Fruit fly (Drosophila melanogaster): Measurements from ENCODE around the gene Axs.

Gene Axs

dm6 chrX:16723203-16724173 is 39.8 kb upstream of the Axs start (continued):
- TF ChIP-seq D (optimal IDR thresholded peaks at IDR 0.05) (no peak), D (GFP tag; optimal IDR thresholded peaks at IDR 0.05) (peak; percentile 44), HLH54F (GFP tag; optimal IDR thresholded peaks at IDR 0.05) (no peak), sens (GFP tag) (peak; percentile 96), CG10209 (GFP tag; optimal IDR thresholded peaks at IDR 0.05) (peak; percentile 51), Kr (GFP tag; optimal IDR thresholded peaks at IDR 0.05) (no peak), CG6254 (GFP tag; optimal IDR thresholded peaks at IDR 0.05) (no peak), CG14710 (tag; optimal IDR thresholded peaks at IDR 0.05) (peak; percentile 31), emc (GFP tag; optimal IDR thresholded peaks at IDR 0.05) (no peak), CG10565 (GFP tag; optimal IDR thresholded peaks at IDR 0.05) (no peak), hkb (optimal IDR thresholded peaks at IDR 0.05) (no peak), hkb (GFP tag; IDR thresholded peaks at IDR 0.05) (peak; percentile 83), Aef1 (GFP tag; IDR thresholded peaks at IDR 0.05) (peak; percentile 42; the same call in 2 of the 3 replicates), CG1792 (GFP tag; optimal IDR thresholded peaks at IDR 0.05) (no peak), CG4282 (GFP tag; optimal IDR thresholded peaks at IDR 0.05) (no peak), Usf (GFP tag; optimal IDR thresholded peaks at IDR 0.05) (peak; percentile 49), ap (GFP tag; IDR thresholded peaks at IDR 0.05) (0 out of 2 replicates have a peak, but pooled peaks have one; percentile 10), CG8944 (GFP tag; optimal IDR thresholded peaks at IDR 0.05) (peak; percentile 32), da (GFP tag; optimal IDR thresholded peaks at IDR 0.05) (peak; percentile 11), CTCF (GFP tag; optimal IDR thresholded peaks at IDR 0.05) (peak; percentile 48), sug (tag; optimal IDR thresholded peaks at IDR 0.05) (peak; percentile 47), en (GFP tag; optimal IDR thresholded peaks at IDR 0.05) (peak; percentile 33), CG8281 (tag; optimal IDR thresholded peaks at IDR 0.05) (peak; percentile 57), HmgZ (tag; optimal IDR thresholded peaks at IDR 0.05) (peak; percentile 59), grau (tag; optimal IDR thresholded peaks at IDR 0.05) (peak; percentile 89), Blimp-1 (GFP tag; optimal IDR thresholded peaks at IDR 0.05) (peak; percentile 52), Dll (GFP tag; IDR thresholded peaks at IDR 0.05; ENCODE audit: partially characterized antibody) (no peak), CG15601 (tag; optimal IDR thresholded peaks at IDR 0.05) (peak; percentile 79), stc (GFP tag; IDR thresholded peaks at IDR 0.05) (peak; percentile 59), CG17829 (tag; optimal IDR thresholded peaks at IDR 0.05) (peak; percentile 66), CG8765 (GFP tag; IDR thresholded peaks at IDR 0.05) (no peak), ATbp (GFP tag; optimal IDR thresholded peaks at IDR 0.05) (peak; percentile 71), CG2129 (GFP tag; IDR thresholded peaks at IDR 0.05; ENCODE audit: partially characterized antibody) (no peak), CG3281 (GFP tag; optimal IDR thresholded peaks at IDR 0.05) (peak; percentile 52), CG16779 (GFP tag; IDR thresholded peaks at IDR 0.05) (no peak), CG18011 (GFP tag; optimal IDR thresholded peaks at IDR 0.05) (peak; percentile 48), BEAF-32 (GFP tag; optimal IDR thresholded peaks at IDR 0.05) (no peak), B-H2 (GFP tag; optimal IDR thresholded peaks at IDR 0.05) (no peak), luna (GFP tag; optimal IDR thresholded peaks at IDR 0.05) (no peak), CG10462 (GFP tag; optimal IDR thresholded peaks at IDR 0.05) (peak; percentile 33), ttk (GFP tag; IDR thresholded peaks at IDR 0.05) (peak; percentile 60), CG14667 (GFP tag; IDR thresholded peaks at IDR 0.05) (peak; percentile 34), Dbx (GFP tag; IDR thresholded peaks at IDR 0.05) (peak; percentile 40; the same call in 1 of the 3 replicates), Sry-β (GFP tag; optimal IDR thresholded peaks at IDR 0.05) (no peak), org-1 (GFP tag; optimal IDR thresholded peaks at IDR 0.05) (peak; percentile 84), PHDP (tag; optimal IDR thresholded peaks at IDR 0.05) (peak; percentile 87), lbe (GFP tag; optimal IDR thresholded peaks at IDR 0.05) (no peak), Fer3 (tag; optimal IDR thresholded peaks at IDR 0.05) (peak; percentile 58), schlank (tag; optimal IDR thresholded peaks at IDR 0.05) (peak; percentile 64)

Measured in whole organism, embryonic.